Worm (Caenorhabditis elegans): ENCODE data around the gene C06G1.1.

DNA sequence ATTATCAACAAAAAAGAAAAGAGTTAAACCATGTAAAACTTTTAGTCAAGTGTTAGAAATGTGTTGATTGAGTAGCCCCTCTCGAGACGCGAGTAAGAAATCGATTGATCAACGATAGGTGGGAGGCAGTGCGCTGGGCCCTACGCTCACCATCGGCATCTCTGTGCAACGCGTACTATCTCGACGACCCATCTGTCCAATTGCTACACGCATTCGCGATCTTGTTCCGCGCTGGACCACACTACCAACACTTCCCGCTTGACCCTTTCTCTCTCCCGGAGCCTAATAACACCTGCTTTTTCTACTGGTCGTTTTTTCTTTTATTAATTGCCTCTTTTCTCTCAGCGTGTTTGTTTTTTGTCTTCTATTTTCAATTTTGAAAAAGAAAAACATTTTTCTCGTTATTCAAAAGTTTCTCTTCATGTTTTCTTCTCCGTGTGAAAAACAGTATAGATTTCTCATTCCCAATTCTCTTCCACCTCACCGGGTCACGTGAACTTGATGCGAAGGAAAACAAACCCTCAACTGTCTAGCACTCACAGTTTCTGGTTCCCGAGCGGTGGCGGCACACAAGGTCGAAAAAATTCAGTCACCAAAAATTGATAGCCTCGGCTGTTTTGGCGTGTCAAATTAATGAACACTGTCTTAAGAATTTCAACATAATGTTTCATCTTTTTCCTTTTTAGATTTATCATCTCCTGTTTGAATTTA is 21.7 kb upstream of the C06G1.1 start:
- TF ChIP-seq med-1 (GFP tag; optimal IDR thresholded peaks at IDR 0.05; ENCODE audit: insufficient read depth) (no peak), flt-1 (GFP tag; IDR thresholded peaks at IDR 0.05) (no peak), ztf-29 (GFP tag; IDR thresholded peaks at IDR 0.05) (no peak), ztf-23 (GFP tag; IDR thresholded peaks at IDR 0.05) (0 out of 2 replicates have a peak, but pooled peaks have one; percentile 21), klf-2 (GFP tag; conservative IDR thresholded peaks at IDR 0.05) (no peak)
